Worm (Caenorhabditis elegans) whole organism, early embryonic: ENCODE data around the gene tab-1.

Experiments
- aly-1 ChIP-seq: sonication (generic microtip); optimal IDR thresholded peaks from 2 replicates; lab custom pipeline; 2016; ENCODE audit warnings: missing genetic modification characterization, missing compliant biosample characterization
- ama-1 ChIP-seq: fragments of 150-350 bp; optimal IDR thresholded peaks from 2 replicates; lab custom pipeline; 2014
- ceh-13 ChIP-seq: fragments of 200-800 bp; sonication (Bioruptor generic); optimal IDR thresholded peaks from 2 replicates; lab custom pipeline; 2018; ENCODE audit warnings: mild to moderate bottlenecking, missing genetic modification characterization, missing compliant biosample characterization
- ceh-36 ChIP-seq: sonication (generic microtip); optimal IDR thresholded peaks from 2 replicates; lab custom pipeline; 2016; ENCODE audit warnings: missing genetic modification characterization, inconsistent platforms, missing compliant biosample characterization
- ets-7 ChIP-seq: sonication (generic microtip); optimal IDR thresholded peaks from 2 replicates; lab custom pipeline; 2016; ENCODE audit warnings: missing genotype, missing genetic modification characterization, missing compliant biosample characterization
- hmbx-1 ChIP-seq: sonication (generic microtip); optimal IDR thresholded peaks from 2 replicates; lab custom pipeline; 2016; ENCODE audit warnings: mild to moderate bottlenecking, missing genetic modification characterization, missing compliant biosample characterization
- hmg-4 ChIP-seq: fragments of 200-800 bp; sonication (Bioruptor generic); optimal IDR thresholded peaks from 2 replicates; lab custom pipeline; 2018; ENCODE audit warnings: mild to moderate bottlenecking, missing genetic modification characterization, missing compliant biosample characterization
- hnd-1 ChIP-seq: sonication (generic microtip); optimal IDR thresholded peaks from 2 replicates; lab custom pipeline; 2016; ENCODE audit warnings: missing genetic modification characterization, missing compliant biosample characterization
- pes-1 ChIP-seq: fragments of 200-800 bp; sonication (Bioruptor generic); IDR thresholded peaks from 2 replicates; pipeline ENCODE4 v1.3.6; 2022; ENCODE audit warnings: missing genetic modification reagents, missing genetic modification characterization, missing compliant biosample characterization
- sea-1 ChIP-seq: fragments of 200-800 bp; sonication (Bioruptor generic); conservative IDR thresholded peaks from 2 replicates; pipeline ENCODE4 v1.3.6; 2022; ENCODE audit warnings: missing genetic modification characterization, missing compliant biosample characterization
- tbx-11 ChIP-seq: fragments of 200-800 bp; sonication (Bioruptor generic); IDR thresholded peaks from 2 replicates; pipeline ENCODE4 v1.3.6; 2022; ENCODE audit warnings: missing genetic modification characterization, missing compliant biosample characterization
- tbx-37 ChIP-seq: fragments of 200-800 bp; sonication (Bioruptor generic); conservative IDR thresholded peaks from 2 replicates; pipeline ENCODE4 v1.3.6; 2022; ENCODE audit warnings: missing genetic modification reagents, missing genetic modification characterization, missing compliant biosample characterization

DNA sequence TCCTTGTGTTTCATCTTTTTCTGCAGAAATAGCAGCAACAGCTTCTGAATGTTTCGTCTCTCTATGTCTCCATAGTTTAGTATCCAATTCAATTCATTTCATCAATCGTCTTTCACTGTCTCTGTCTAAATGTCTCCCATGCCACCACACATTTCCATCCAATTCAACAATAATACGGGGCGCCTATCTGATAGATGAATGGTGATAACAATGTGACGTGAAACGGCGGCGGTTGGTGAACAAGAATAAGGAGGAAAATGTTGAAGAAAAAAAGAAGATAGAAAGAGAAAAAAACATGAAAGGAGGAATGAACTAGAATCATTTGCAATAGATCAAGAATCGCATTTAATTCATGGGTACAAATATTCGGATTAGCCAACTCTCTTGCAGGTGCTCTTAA is 19.2 kb downstream of the tab-1 start:
- TF ChIP-seq ceh-36 (tag; lab: Kevin White, UChicago) = no peak
- no peak for TF ChIP-seq hmbx-1 (tag; lab: Kevin White, UChicago)
- TF ChIP-seq aly-1 = no peak
- no peak for TF ChIP-seq ama-1 (lab: Kevin White, UChicago)
- no peak for TF ChIP-seq tbx-37 (GFP tag; lab: Robert Waterston, UW)
- no peak for TF ChIP-seq hnd-1 (tag; lab: Kevin White, UChicago)
- TF ChIP-seq tbx-11 = no peak
- TF ChIP-seq pes-1 (GFP tag; lab: Robert Waterston, UW) = no peak
- no peak for TF ChIP-seq ceh-13 (GFP tag; lab: Kevin White, UChicago)
- no peak for TF ChIP-seq hmg-4 (GFP tag; lab: Kevin White, UChicago)
- no peak for TF ChIP-seq ets-7 (tag; lab: Kevin White, UChicago)
- no peak for TF ChIP-seq sea-1 (GFP tag; lab: Robert Waterston, UW)
